Worm (Caenorhabditis elegans) whole organism, L2 larva: ENCODE data around the gene T16G12.12.
"Not testable (repeated sequence)": the region's sequence is repeated elsewhere in the genome, so short reads cannot be mapped to it uniquely, and the experiment has no call there.

Experiments
- F13H6.1 ChIP-seq: sonication (generic microtip); optimal IDR thresholded peaks from 2 replicates; lab custom pipeline; 2016; ENCODE audit warnings: missing genetic modification characterization, missing compliant biosample characterization
- R02D3.7 ChIP-seq: fragments of 150-350 bp; optimal IDR thresholded peaks from 2 replicates; lab custom pipeline; 2014; ENCODE audit warnings: missing biosample characterization, missing genetic modification characterization
- Y55F3AM.14 ChIP-seq: fragments of 200-800 bp; sonication (Bioruptor generic); optimal IDR thresholded peaks from 2 replicates; lab custom pipeline; 2018; ENCODE audit warnings: mild to moderate bottlenecking, missing genetic modification characterization, missing compliant biosample characterization
- ZK546.5 ChIP-seq: sonication (generic microtip); optimal IDR thresholded peaks from 2 replicates; lab custom pipeline; 2017; ENCODE audit warnings: missing biosample characterization, missing genetic modification characterization
- alr-1 ChIP-seq: fragments of 150-350 bp; optimal IDR thresholded peaks from 2 replicates; lab custom pipeline; 2014; ENCODE audit warnings: missing biosample characterization, missing genetic modification characterization
- ama-1 ChIP-seq: fragments of 150-350 bp; optimal IDR thresholded peaks from 2 replicates; lab custom pipeline; 2018; ENCODE audit warnings: inconsistent platforms
- blmp-1 ChIP-seq: sonication (generic microtip); optimal IDR thresholded peaks from 2 replicates; lab custom pipeline; 2017; ENCODE audit warnings: missing genetic modification characterization, mild to moderate bottlenecking, missing compliant biosample characterization, antibody characterized with exemption, moderate library complexity; ENCODE audit not compliant: insufficient read depth
- ceh-16 ChIP-seq: fragments of 150-350 bp; optimal IDR thresholded peaks from 2 replicates; lab custom pipeline; 2014; ENCODE audit warnings: missing biosample characterization, missing genetic modification characterization
- ceh-82 ChIP-seq: fragments of 150-350 bp; optimal IDR thresholded peaks from 2 replicates; lab custom pipeline; 2014; ENCODE audit warnings: missing biosample characterization, missing genetic modification characterization
- crh-2 ChIP-seq: sonication (generic microtip); optimal IDR thresholded peaks from 2 replicates; lab custom pipeline; 2017; ENCODE audit warnings: missing biosample characterization, missing genetic modification characterization
- egl-27 ChIP-seq: sonication (generic microtip); optimal IDR thresholded peaks from 3 replicates; lab custom pipeline; 2017; ENCODE audit warnings: missing biosample characterization, missing genetic modification reagents, missing genetic modification characterization
- elt-3 ChIP-seq: sonication (generic microtip); optimal IDR thresholded peaks from 2 replicates; lab custom pipeline; 2017; ENCODE audit warnings: missing biosample characterization, missing genetic modification characterization
- fos-1 ChIP-seq: fragments of 150-350 bp; optimal IDR thresholded peaks from 2 replicates; lab custom pipeline; 2014; ENCODE audit warnings: missing biosample characterization, missing genetic modification characterization
- lin-11 ChIP-seq: fragments of 150-350 bp; sonication (generic microtip); optimal IDR thresholded peaks from 2 replicates; lab custom pipeline; 2014; ENCODE audit warnings: missing biosample characterization, missing genetic modification characterization, inconsistent platforms, mixed read lengths
- lin-13 ChIP-seq: fragments of 150-350 bp; optimal IDR thresholded peaks from 2 replicates; lab custom pipeline; 2014; ENCODE audit warnings: missing biosample characterization, missing genetic modification reagents, missing genetic modification characterization
- lin-39 ChIP-seq: fragments of 150-350 bp; optimal IDR thresholded peaks from 2 replicates; lab custom pipeline; 2014; ENCODE audit warnings: missing biosample characterization, missing genetic modification reagents, missing genetic modification characterization
- lsy-2 ChIP-seq, 2 experiments: fragments of 150-350 bp in 1 of 2; sonication (generic microtip) in 1 of 2; optimal IDR thresholded peaks; 2 replicates each; lab custom pipeline; 2014 to 2017; ENCODE audit warnings: missing biosample characterization in 2 of 2, missing genetic modification characterization in 2 of 2
- mab-5 ChIP-seq: fragments of 150-350 bp; optimal IDR thresholded peaks from 2 replicates; lab custom pipeline; 2014; ENCODE audit warnings: missing biosample characterization, missing genetic modification characterization
- mbf-1 ChIP-seq: sonication (generic microtip); optimal IDR thresholded peaks from 2 replicates; lab custom pipeline; 2017; ENCODE audit warnings: missing biosample characterization, missing genetic modification characterization
- mdl-1 ChIP-seq, 2 experiments: fragments of 150-350 bp in 1 of 2; sonication (generic microtip) in 1 of 2; optimal IDR thresholded peaks; 2 replicates each; lab custom pipeline; 2017; ENCODE audit warnings: missing biosample characterization in 2 of 2, missing genetic modification characterization in 2 of 2
- nhr-11 ChIP-seq: fragments of 150-350 bp; optimal IDR thresholded peaks from 2 replicates; lab custom pipeline; 2014; ENCODE audit warnings: missing biosample characterization, missing genetic modification characterization
- nhr-12 ChIP-seq: fragments of 150-350 bp; optimal IDR thresholded peaks from 2 replicates; lab custom pipeline; 2014; ENCODE audit warnings: missing biosample characterization, missing genetic modification characterization
- nhr-129 ChIP-seq: fragments of 150-350 bp; optimal IDR thresholded peaks from 2 replicates; lab custom pipeline; 2014; ENCODE audit warnings: missing biosample characterization, missing genetic modification characterization
- nhr-21 ChIP-seq: fragments of 150-350 bp; optimal IDR thresholded peaks from 2 replicates; lab custom pipeline; 2014; ENCODE audit warnings: missing biosample characterization, missing genetic modification characterization
- nhr-23 ChIP-seq: fragments of 150-350 bp; optimal IDR thresholded peaks from 2 replicates; lab custom pipeline; 2014; ENCODE audit warnings: missing biosample characterization, missing genetic modification reagents, missing genetic modification characterization
- nhr-237 ChIP-seq: fragments of 150-350 bp; optimal IDR thresholded peaks from 2 replicates; lab custom pipeline; 2014; ENCODE audit warnings: missing biosample characterization, missing genetic modification characterization
- nhr-25 ChIP-seq: fragments of 150-350 bp; sonication (generic microtip); optimal IDR thresholded peaks from 3 replicates; lab custom pipeline; 2014; ENCODE audit warnings: missing biosample characterization, missing genetic modification characterization
- nhr-6 ChIP-seq: fragments of 150-350 bp; optimal IDR thresholded peaks from 2 replicates; lab custom pipeline; 2014; ENCODE audit warnings: missing biosample characterization, missing genetic modification characterization
- peb-1 ChIP-seq: fragments of 150-350 bp; optimal IDR thresholded peaks from 2 replicates; lab custom pipeline; 2014; ENCODE audit warnings: missing biosample characterization, missing genetic modification characterization
- sem-4 ChIP-seq: fragments of 150-350 bp; optimal IDR thresholded peaks from 2 replicates; lab custom pipeline; 2014; ENCODE audit warnings: missing biosample characterization, missing genetic modification reagents, missing genetic modification characterization
- sma-3 ChIP-seq: sonication (generic microtip); optimal IDR thresholded peaks from 2 replicates; lab custom pipeline; 2016; ENCODE audit warnings: missing genetic modification reagents, missing genetic modification characterization, missing compliant biosample characterization
- unc-39 ChIP-seq: fragments of 150-350 bp; optimal IDR thresholded peaks from 2 replicates; lab custom pipeline; 2014; ENCODE audit warnings: missing biosample characterization, missing genetic modification characterization
- unc-55 ChIP-seq: fragments of 150-350 bp; sonication (generic microtip); optimal IDR thresholded peaks from 3 replicates; lab custom pipeline; 2014; ENCODE audit warnings: missing biosample characterization, missing genetic modification reagents, missing genetic modification characterization
- ztf-1 ChIP-seq: fragments of 200-800 bp; sonication (Bioruptor generic); conservative IDR thresholded peaks from 2 replicates; pipeline ENCODE4 v1.3.6; 2022; ENCODE audit warnings: missing genetic modification characterization, missing compliant biosample characterization
- ztf-4 ChIP-seq: fragments of 150-350 bp; optimal IDR thresholded peaks from 2 replicates; lab custom pipeline; 2014; ENCODE audit warnings: missing biosample characterization, missing genetic modification characterization

Gene T16G12.12

ce11 chrIII:10040013-10040412 is 13.4 kb upstream of the T16G12.12 start, which contains the start of gene T16G12.7:
Gene T16G12.7, minus strand, starts transcription at chrIII:10040113.
- TF ChIP-seq sma-3 (GFP tag; lab: Kevin White, UChicago) (no peak), ceh-16 (tag; lab: Kevin White, UChicago) (no peak), nhr-23 (tag; lab: Kevin White, UChicago) (no peak), mbf-1 (no peak), blmp-1 (tag; lab: Kevin White, UChicago) (no peak), ztf-4 (tag; lab: Kevin White, UChicago) (no peak), nhr-6 (tag; lab: Kevin White, UChicago) (no peak)

ce11 chrIII:10049682-10050081 is 3.7 kb upstream of the T16G12.12 start, which contains the start of gene T16G12.1:
Gene T16G12.1, minus strand, starts transcription at chrIII:10049857.
- no peak for TF ChIP-seq lin-39 (tag; lab: Kevin White, UChicago)
- TF ChIP-seq blmp-1 (tag; lab: Kevin White, UChicago) = no peak
- no peak for TF ChIP-seq ZK546.5 (tag; lab: Kevin White, UChicago)
- peak; percentile 94 for TF ChIP-seq fos-1 (tag; lab: Kevin White, UChicago)
- no peak for TF ChIP-seq nhr-129 (tag; lab: Kevin White, UChicago)

DNA sequence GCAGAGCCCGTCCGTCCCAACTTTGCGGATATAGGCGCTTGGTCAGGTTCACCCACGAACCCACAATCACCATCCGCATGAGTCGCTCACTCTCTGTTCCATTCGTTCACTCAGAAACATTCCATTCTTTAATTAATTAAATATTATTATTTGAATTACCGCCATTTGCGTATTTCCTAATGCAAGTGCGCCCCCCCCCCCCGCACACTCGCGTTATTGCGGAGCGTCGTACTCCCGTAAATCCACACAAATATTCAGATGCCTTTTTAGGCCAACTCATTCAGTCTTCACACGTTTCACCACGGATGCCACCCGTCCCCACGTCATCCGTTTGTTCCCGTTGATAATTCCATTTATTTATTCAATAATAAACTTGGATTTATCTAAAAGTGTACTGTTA is 3.1 kb upstream of the T16G12.12 start, which contains the start of gene T16G12.3:
Gene T16G12.3 (plus strand): TSS at position 301 of the 400 bp plus-strand sequence.
- not testable (repeated sequence) for TF ChIP-seq alr-1; nhr-129 (tag; lab: Kevin White, UChicago); ama-1 (lab: Kevin White, UChicago)
- TF ChIP-seq, all 48 proteins: peak for 0; not testable (repeated sequence) for 48

DNA sequence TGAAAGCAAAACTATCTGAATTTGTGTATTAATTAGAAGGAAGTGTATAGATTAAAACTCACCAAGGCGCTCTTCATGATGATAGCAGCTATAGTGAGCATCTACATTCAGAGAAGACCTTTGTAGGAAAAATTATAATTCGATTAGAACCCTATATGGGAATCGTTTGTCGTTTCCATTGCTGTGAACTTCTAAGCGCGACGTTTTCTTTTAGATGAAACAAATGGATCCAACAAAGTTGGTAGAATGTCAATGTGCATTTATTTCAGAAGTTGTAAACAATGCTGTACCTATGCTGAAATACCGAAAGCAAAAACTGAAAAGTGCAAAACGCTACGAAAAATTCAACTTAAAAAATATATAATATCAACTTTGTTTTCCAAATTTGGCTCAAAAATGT is 2.6 kb downstream of the T16G12.12 start, which contains the start of gene T16G12.10:
Gene T16G12.10 (minus strand): TSS at position 101 of the 400 bp plus-strand sequence.
- TF ChIP-seq elt-3 (tag; lab: Kevin White, UChicago) (no peak), lin-13 (GFP tag; lab: Kevin White, UChicago) (no peak), lsy-2 (tag; optimal IDR thresholded peaks at IDR 0.05; lab: Kevin White, UChicago) (no peak), alr-1 (no peak), F13H6.1 (tag; lab: Kevin White, UChicago) (no peak), mdl-1 (tag; optimal IDR thresholded peaks at IDR 0.05; lab: Kevin White, UChicago) (no peak), crh-2 (no peak)

ce11 chrIII:10057518-10057917 is 4.1 kb downstream of the T16G12.12 start, which contains the start of gene T16G12.4:
Gene T16G12.4, plus strand, starts transcription at chrIII:10057818.
- TF ChIP-seq lin-13 (GFP tag; lab: Kevin White, UChicago) (no peak), ztf-4 (tag; lab: Kevin White, UChicago) (no peak), mbf-1 (no peak), alr-1 (no peak), nhr-21 (tag; lab: Kevin White, UChicago) (no peak), lin-39 (tag; lab: Kevin White, UChicago) (no peak), unc-39 (tag; lab: Kevin White, UChicago) (no peak), fos-1 (tag; lab: Kevin White, UChicago) (no peak), ceh-16 (tag; lab: Kevin White, UChicago) (no peak), egl-27 (no peak), peb-1 (tag; lab: Kevin White, UChicago) (no peak), mab-5 (tag; lab: Kevin White, UChicago) (no peak), lin-11 (tag; lab: Kevin White, UChicago) (no peak), ceh-82 (tag; lab: Kevin White, UChicago) (no peak), Y55F3AM.14 (GFP tag; lab: Kevin White, UChicago) (no peak), nhr-11 (tag; lab: Kevin White, UChicago) (no peak), ama-1 (lab: Kevin White, UChicago) (no peak), nhr-12 (tag; lab: Kevin White, UChicago) (no peak), nhr-237 (no peak)

- TF ChIP-seq ceh-82 (tag; lab: Kevin White, UChicago) (no peak), unc-55 (no peak), elt-3 (tag; lab: Kevin White, UChicago) (no peak), lin-39 (tag; lab: Kevin White, UChicago) (no peak), alr-1 (no peak), ztf-1 (GFP tag; lab: Robert Waterston, UW) (no peak), fos-1 (tag; lab: Kevin White, UChicago) (no peak), sma-3 (GFP tag; lab: Kevin White, UChicago) (no peak), sem-4 (no peak), ztf-4 (tag; lab: Kevin White, UChicago) (no peak), lin-11 (tag; lab: Kevin White, UChicago) (no peak), nhr-12 (tag; lab: Kevin White, UChicago) (no peak), ceh-16 (tag; lab: Kevin White, UChicago) (no peak), R02D3.7 (tag; lab: Kevin White, UChicago) (no peak), nhr-23 (tag; lab: Kevin White, UChicago) (no peak), nhr-25 (no peak)
- TF ChIP-seq, all 48 proteins: peak for 0
Observed at ce11 chrIII:10059002-10059401, 5.6 kb downstream of the T16G12.12 start, which contains the start of gene T16G12.8. Gene T16G12.8, plus strand, starts transcription at chrIII:10059302.
